Fruit fly (Drosophila melanogaster) whole organism, embryonic: ENCODE measurements around the gene Setx.
A peak's percentile ranks its signal among the peaks of the same experiment; 100 is the strongest.

Experiments
- CG10321 ChIP-seq: fragments of 200-800 bp; sonication (Bioruptor generic); IDR thresholded peaks from 2 replicates; pipeline ENCODE4 v1.3.6; 2022; ENCODE audit warnings: missing biosample characterization, missing genetic modification characterization
- CG18476 ChIP-seq: fragments of 200-800 bp; sonication (Bioruptor generic); optimal IDR thresholded peaks from 2 replicates; lab custom pipeline; 2016; ENCODE audit warnings: missing biosample characterization, mild to moderate bottlenecking, missing genetic modification characterization
- CG3726 ChIP-seq: fragments of 200-800 bp; sonication (Bioruptor generic); IDR thresholded peaks from 3 replicates; pipeline ENCODE4, ENCODE4 v1.3.6; 2022; ENCODE audit warnings: missing biosample characterization, missing genetic modification characterization
- Deaf1 ChIP-seq: fragments of 200-800 bp; optimal IDR thresholded peaks from 3 replicates; lab custom pipeline; 2019; ENCODE audit warnings: missing biosample characterization, mild to moderate bottlenecking, missing genetic modification characterization, moderate library complexity
- HLHmδ ChIP-seq: fragments of 200-800 bp; sonication (Bioruptor generic); optimal IDR thresholded peaks from 2 replicates; lab custom pipeline; 2018; ENCODE audit warnings: missing biosample characterization, mild to moderate bottlenecking, missing genetic modification characterization, moderate library complexity
- NK7.1 ChIP-seq: fragments of 200-800 bp; sonication (Bioruptor generic); optimal IDR thresholded peaks from 3 replicates; lab custom pipeline; 2016; ENCODE audit warnings: missing biosample characterization, missing genetic modification characterization
- abd-A ChIP-seq: fragments of 200-800 bp; sonication (Bioruptor generic); optimal IDR thresholded peaks from 3 replicates; lab custom pipeline; 2019; ENCODE audit warnings: missing biosample characterization, mild to moderate bottlenecking, missing genetic modification characterization, moderate library complexity
- lola ChIP-seq, 3 experiments: fragments of >200 bp in 2 of 3; fragments of 200-800 bp in 1 of 3; sonication (Bioruptor generic) in 1 of 3; optimal IDR thresholded peaks; 2 replicates each; lab custom pipeline; 2017 to 2019; ENCODE audit warnings: missing biosample characterization in 3 of 3, missing genetic modification characterization in 3 of 3, mild to moderate bottlenecking in 1 of 3, moderate library complexity in 1 of 3
- phol ChIP-seq: fragments of 200-800 bp; sonication (Bioruptor generic); optimal IDR thresholded peaks from 3 replicates; lab custom pipeline; 2018; ENCODE audit warnings: missing biosample characterization, mild to moderate bottlenecking, missing genetic modification characterization, moderate library complexity

DNA sequence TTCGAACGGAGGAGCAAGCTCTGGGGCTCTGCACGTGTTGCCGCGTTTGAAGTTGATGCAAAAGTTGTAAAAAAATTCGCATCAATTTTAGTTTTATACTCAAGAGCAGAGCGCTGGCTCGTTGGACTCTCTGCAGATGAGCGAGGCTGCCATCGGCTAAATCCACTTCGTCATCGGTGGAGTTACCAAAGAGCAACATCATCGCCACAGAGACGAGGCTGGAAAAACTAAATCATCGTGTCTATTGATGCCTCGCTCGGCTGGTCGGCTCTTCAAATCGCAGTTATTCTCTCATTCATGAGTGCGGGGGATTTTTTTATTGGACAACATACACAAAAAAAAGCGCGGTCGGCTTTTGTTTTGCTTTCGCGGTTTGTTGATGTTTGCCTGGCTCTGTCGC lies 28.1 kb upstream of the Setx start, which contains the start of gene CG13675:
- TF ChIP-seq abd-A (tag; lab: Kevin White, UChicago) (no peak), NK7.1 (GFP tag; lab: Kevin White, UChicago) (no peak), lola (GFP tag; optimal IDR thresholded peaks at IDR 0.05; lab: Kevin White, UChicago) (no peak), Deaf1 (tag; lab: Kevin White, UChicago) (peak; percentile 67), phol (tag; lab: Kevin White, UChicago) (no peak), CG18476 (GFP tag; lab: Kevin White, UChicago) (no peak), HLHmδ (GFP tag; lab: Kevin White, UChicago) (no peak), CG10321 (GFP tag; lab: Robert Waterston, UW) (no peak), CG3726 (no peak)
